Fruit fly (Drosophila melanogaster) S2 (cell line): ENCODE data around the gene Dpy-30L2.

Experiments
- CG8478 ChIP-seq: fragments of >200 bp; optimal IDR thresholded peaks from 2 replicates; lab custom pipeline; 2018
- CTCF ChIP-seq, 2 experiments: fragments of >200 bp; optimal IDR thresholded peaks; 2 replicates each; lab custom pipeline; 2018

Dpy-30L2 gene

DNA sequence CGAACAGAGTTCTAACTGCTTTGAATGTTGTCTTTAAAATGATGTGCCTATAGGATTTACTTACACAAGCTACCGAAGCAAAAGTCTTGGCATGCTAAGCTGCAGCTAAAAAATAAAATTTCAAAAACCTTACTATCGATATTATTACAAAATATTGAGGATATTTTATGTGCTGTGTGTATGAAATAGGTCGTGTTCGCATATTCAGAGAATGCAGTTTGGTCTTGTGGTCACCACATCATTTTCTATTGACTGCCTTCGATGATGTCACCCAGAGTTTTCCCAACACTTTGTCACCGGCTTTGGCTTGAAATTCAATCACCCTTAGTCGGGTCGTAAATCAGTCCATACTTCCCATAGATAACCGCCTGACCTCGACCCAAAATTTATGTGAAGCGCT, at the start of gene Dpy-30L2:
Gene Dpy-30L2, minus strand, starts transcription at position 101 of the 400 bp plus-strand sequence.
- no peak for TF ChIP-seq CG8478 (lab: Kevin White, UChicago)
- TF ChIP-seq CTCF (optimal IDR thresholded peaks at IDR 0.05; lab: Kevin White, UChicago) = no peak

DNA sequence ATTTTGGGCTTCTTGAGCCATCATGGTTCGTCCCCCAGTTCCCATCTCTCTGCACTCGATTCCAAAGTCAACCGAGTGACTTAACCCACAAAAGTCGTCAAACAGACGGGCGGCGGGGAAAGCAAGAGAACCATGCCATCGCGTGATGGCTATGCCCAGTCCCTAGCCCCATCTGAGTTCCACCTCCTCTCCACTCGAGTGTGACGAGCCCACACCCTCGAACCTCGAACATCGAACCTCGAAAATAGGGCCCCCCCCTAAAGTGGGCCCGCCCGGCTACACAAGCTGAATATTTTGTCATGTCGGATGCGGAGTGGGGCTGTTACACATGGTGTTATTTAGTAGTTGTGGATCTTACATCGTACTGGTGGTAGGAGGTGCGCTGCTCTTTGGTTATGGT, 49.0 kb upstream of the Dpy-30L2 start:
- no peak for TF ChIP-seq CG8478 (lab: Kevin White, UChicago)
- TF ChIP-seq CTCF (optimal IDR thresholded peaks at IDR 0.05; lab: Kevin White, UChicago) = no peak

DNA sequence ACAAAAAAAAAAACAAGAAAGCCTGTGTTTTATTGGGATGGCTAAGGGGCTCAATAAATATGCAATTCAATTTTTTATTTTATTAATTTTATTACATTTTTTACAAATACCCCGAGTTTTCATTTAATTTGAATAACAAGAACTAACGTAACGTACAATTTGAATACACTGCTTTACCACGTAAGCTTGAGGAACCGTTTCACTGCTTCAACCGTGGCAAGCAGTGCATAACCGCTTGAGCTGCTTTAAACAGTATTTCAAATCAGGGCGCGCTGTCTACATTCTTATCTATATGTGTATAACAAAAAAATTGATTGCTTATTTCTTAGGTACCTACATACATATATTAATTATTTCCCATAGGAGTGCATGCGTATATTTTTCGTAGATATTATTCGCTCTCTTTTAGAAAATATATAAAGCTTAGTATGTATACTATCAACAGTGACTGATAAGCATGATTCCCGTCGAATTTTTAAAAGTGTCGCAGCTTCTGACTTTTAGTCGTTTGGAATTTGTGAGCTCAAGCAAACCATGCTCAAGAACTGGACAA, 45.2 kb upstream of the Dpy-30L2 start, which contains the start of gene CG14990:
Gene CG14990, plus strand, starts transcription at position 503 of the 553 bp plus-strand sequence.
- TF ChIP-seq CTCF (optimal IDR thresholded peaks at IDR 0.05; lab: Kevin White, UChicago) (peak in 1 of 2 experiments; percentile 44), CG8478 (lab: Kevin White, UChicago) (no peak)

DNA sequence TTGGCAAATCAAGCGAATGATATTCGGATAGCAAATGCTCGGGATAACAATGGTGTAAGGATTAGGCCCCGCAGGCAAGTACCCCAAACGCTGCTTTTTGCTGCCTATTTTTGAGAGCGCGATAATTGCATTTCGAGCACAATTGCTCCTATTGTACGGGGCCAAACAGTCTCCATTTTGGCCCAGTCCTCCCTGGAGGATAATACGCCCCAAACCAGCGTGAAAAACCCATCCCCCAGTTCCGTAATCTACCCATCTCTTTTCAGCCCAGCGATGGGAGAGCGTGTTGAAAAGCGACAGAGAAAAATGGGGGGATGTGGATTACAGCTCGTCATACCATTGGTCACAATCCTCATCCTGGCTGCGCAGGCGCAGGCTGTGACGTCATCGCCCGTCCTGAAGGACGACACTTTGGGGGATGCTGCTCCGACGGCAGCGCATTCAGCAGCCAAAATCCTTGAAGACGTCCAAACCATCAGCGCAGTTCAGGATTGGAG, 41.2 kb upstream of the Dpy-30L2 start, which contains the start of gene Gad1:
Gene Gad1, minus strand, starts transcription at position 51 of the 497 bp plus-strand sequence.
- TF ChIP-seq CG8478 (lab: Kevin White, UChicago) (no peak), CTCF (optimal IDR thresholded peaks at IDR 0.05; lab: Kevin White, UChicago) (no peak)

DNA sequence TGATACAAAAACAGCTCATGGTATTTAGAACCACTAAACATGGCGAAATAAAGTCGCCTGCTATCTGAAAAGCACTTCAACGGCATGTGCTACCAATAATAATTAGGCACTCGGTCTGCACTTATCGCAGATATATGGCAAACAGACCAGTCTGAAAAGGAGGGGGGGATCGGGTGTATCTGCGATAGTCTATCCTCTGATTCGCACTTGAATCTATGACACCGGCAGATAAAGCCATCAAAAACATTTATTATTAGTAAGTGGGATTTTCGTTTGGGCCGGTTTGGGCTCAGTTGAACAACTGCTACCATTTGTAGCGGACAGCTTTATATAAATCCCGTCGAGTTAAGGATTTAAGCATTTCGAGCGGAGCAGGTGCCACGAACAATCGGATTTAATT, 39.7 kb upstream of the Dpy-30L2 start, which contains the start of gene CG14989:
Gene CG14989, plus strand, starts transcription at position 301 of the 400 bp plus-strand sequence.
- TF ChIP-seq CTCF (optimal IDR thresholded peaks at IDR 0.05; lab: Kevin White, UChicago) = no peak
- TF ChIP-seq CG8478 (lab: Kevin White, UChicago) = no peak

DNA sequence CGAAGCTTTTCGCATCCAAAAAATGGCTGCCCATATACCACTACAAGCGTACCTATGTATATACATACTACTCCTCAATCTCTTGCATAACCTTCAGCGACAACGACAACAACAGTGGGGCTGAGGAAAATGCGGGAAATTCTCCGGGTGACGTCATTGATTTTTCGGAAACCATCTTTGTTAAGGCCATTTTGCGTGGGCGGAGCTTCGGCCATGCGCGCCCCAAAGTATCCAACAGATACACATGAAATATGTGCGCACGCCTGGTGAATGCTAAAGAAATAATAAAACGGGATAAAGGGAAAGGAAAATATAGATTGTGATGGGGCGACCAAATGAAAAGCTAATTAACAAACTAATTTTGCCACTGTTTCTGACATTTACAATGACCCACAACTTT, 38.3 kb upstream of the Dpy-30L2 start:
- TF ChIP-seq CTCF (optimal IDR thresholded peaks at IDR 0.05; lab: Kevin White, UChicago) = no peak
- TF ChIP-seq CG8478 (lab: Kevin White, UChicago) = no peak

DNA sequence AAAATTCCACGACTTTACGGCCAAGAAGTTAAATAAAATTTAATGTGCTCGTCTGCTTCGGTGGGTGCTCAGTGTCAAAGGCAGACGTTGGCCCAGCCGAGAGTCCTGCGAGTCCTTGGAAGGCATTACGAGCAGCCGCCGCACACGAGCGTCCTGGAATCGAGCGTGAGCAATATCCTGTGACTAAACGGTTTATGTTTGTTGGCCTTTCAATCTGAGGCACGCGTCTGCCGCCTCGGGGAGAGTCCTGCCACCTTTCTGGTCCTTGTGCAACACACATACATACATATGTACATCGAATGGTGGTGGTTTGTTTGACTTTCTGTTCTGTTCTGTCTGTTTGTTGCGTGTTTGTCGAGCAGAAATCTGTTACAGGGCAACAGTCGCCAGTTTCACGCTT, 35.9 kb upstream of the Dpy-30L2 start:
- TF ChIP-seq CG8478 (lab: Kevin White, UChicago) = no peak
- TF ChIP-seq CTCF (optimal IDR thresholded peaks at IDR 0.05; lab: Kevin White, UChicago) = no peak

DNA sequence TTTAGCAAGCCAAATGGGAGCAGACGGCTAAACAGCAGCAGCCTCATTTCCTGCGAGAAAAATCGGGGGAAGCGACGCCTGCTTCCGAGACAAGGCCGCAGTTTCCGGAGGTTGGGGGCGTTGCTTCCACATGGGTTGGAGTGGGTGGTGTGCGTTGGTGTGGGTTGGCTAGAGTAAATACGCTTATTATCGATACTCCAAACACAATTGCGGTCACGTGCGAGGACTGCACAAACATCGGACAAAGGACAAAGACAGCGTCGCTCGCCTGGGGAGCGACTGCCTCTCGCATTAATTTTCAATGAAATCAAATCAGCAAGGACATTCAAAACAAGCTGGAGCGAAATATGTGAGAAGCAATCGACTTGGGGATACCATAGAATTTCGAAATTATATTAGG, 33.7 kb upstream of the Dpy-30L2 start:
- TF ChIP-seq CG8478 (lab: Kevin White, UChicago) (no peak), CTCF (optimal IDR thresholded peaks at IDR 0.05; lab: Kevin White, UChicago) (no peak)

DNA sequence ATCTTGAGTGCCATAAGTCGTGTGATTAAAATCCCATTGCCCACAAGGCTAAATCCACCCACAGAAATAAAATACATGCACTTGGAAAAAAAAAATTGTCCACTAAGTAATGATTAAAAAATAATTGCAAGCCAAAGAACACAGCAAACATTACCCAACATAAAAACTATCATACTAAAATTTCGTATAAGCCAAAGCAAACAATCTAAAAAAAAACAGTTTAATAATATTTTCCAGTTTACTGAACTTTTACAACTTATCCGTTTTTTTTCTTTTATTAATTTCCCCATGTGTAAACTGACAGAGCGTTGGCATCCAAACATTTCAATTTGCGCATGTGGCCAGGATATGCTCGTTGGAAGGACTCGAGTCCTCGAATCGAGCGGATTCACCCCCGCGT, 32.7 kb upstream of the Dpy-30L2 start:
- TF ChIP-seq CG8478 (lab: Kevin White, UChicago) = no peak
- TF ChIP-seq CTCF (optimal IDR thresholded peaks at IDR 0.05; lab: Kevin White, UChicago) = no peak

DNA sequence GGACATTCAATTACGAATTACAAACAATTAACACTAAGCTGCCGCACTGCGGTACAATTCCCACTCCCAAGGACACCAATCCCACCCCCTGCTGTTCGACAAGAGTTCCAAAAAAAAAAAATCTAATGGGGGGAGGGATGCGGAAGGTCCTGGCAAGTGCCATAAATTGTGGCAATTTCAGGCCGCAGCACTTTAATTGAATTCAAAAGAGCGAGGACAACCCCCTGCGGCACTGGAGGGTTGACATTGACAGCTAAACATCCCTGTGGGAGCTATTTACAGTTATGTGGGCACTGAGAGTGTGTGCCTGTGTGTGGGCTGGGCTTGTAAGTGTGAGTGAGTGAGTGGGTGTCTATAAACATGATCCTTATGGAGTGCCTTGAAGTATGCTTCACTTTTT, 29.4 kb upstream of the Dpy-30L2 start:
- no peak for TF ChIP-seq CTCF (optimal IDR thresholded peaks at IDR 0.05; lab: Kevin White, UChicago)

DNA sequence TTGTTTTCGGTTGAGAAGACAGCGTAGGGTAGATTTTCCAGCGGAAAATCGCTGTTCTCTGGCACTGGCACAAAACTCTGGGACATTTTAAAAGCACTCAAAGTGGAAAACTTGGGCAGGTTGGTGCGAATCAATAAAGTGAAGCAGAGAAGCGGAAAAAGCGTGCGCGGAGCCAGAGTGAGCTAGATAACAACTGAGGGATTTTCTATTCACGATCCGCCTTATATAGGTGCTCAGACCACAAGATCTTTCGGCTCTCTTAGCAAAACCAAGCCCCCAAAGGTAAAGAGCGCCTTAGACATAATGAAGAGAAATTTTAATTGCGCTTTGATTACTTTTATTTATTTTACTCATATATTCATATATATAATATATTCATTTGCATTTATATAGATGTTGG, 26.2 kb upstream of the Dpy-30L2 start, which contains the start of gene Faa:
Gene Faa, minus strand, starts transcription at position 200 of the 400 bp plus-strand sequence.
- TF ChIP-seq CG8478 (lab: Kevin White, UChicago) = no peak
- TF ChIP-seq CTCF (optimal IDR thresholded peaks at IDR 0.05; lab: Kevin White, UChicago) = no peak

DNA sequence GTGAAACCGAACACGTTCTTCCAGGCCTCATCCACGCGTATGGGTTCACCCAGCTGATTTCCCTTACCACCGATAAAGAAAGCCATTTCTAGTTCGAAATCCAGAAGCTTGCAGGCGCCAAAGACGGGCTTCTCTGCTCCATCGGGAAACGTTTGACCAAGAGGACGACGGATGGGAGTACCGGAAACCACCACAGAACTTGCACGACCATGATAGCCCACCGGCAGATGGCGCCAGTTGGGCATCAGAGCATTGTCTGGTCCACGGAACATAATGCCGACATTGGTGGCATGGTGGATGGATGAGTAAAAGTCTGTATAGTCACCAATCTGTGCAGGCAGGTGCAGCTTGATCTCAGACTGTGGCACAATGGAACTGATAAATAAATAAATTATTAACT, 25.2 kb upstream of the Dpy-30L2 start:
- TF ChIP-seq CTCF (optimal IDR thresholded peaks at IDR 0.05; lab: Kevin White, UChicago) = peak; percentile 74 to 76
- TF ChIP-seq CG8478 (lab: Kevin White, UChicago) = no peak

DNA sequence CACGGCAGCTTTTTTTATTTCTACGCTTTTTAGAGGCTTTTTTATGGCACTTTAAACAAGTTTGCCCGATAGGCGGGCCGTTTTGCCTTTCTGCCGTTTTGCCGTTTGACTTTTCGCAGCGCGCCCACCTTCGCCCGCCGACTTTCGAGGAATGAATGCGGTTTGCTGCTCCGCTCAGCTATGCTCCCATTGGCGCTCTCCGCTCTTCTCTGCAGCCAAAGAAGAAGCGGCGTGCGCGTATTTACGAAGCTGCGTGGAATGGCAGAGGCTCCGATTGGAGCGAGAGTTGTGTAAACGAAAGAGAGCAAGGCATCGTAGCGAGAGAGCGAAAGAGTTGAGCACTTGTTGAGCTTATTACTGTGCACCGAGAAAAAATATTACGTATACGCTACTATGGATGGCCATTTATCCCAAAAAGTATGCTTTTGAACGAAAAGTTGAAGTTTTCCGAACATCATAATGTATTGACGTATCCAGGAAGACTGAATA, 24.1 kb upstream of the Dpy-30L2 start, which contains the start of gene wit:
Gene wit, minus strand, starts transcription at position 157 of the 489 bp plus-strand sequence.
- TF ChIP-seq CG8478 (lab: Kevin White, UChicago) (no peak), CTCF (optimal IDR thresholded peaks at IDR 0.05; lab: Kevin White, UChicago) (no peak)

DNA sequence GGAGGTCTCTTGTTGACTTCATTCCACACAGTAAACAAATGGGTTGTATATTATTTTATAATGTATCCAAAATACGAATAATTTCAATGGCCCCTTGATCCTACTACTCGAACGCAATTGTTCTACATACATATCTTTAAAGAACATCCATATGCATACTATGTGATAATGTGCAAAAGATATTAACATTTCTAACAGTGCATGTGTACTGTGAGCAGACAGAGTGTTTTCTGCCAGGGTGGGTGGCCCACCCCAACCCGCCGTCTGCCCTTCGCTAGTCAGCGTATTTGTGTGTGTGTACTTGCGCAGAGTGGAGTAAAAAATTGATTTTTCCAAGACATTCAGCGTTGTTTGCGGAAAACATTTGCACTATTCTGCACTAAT, 23.5 kb upstream of the Dpy-30L2 start:
- no peak for TF ChIP-seq CG8478 (lab: Kevin White, UChicago)
- TF ChIP-seq CTCF (optimal IDR thresholded peaks at IDR 0.05; lab: Kevin White, UChicago) = no peak

DNA sequence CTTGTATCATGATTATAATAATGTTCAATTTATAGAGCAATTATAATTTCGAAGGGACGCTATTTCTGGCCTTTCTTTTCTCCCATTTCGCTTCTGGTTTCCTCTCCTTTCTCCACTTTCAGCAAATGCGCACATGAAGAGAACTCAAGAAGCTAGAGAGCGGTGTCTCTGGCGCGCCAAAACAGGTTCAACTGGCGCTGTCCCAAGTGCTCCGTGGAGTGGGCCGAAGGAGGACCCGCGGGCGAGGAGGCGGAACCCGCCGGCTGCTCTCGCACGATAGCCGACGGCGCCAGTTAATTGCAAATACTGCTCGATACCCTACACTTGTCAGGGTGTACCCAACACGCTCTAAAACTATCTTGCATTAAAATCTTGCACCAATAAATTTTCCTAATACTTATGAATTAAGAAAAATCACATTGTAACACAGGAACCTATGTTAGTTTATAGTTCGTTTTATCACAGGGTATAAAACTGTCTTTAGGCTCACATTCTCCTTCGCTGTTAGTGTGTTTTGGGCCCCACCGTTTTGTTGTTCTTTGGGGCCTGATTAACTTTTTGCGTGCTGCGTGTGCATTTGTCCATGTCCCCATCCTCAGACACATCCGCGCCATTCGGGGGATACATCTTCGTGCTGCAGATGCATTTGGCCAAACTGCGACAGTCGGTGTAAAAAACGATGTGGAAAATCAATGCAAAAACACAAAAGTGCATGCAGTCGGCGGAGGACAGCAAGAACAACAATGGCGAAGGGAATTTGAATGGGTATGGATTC, 22.9 kb upstream of the Dpy-30L2 start:
- TF ChIP-seq CTCF (optimal IDR thresholded peaks at IDR 0.05; lab: Kevin White, UChicago) = no peak
- no peak for TF ChIP-seq CG8478 (lab: Kevin White, UChicago)
